Worm (Caenorhabditis elegans) whole organism, mixed stage, embryonic: ENCODE data around the gene chil-17.

Experiments
- elt-1 ChIP-seq: sonication (generic microtip); optimal IDR thresholded peaks from 2 replicates; lab custom pipeline; 2017; ENCODE audit warnings: missing genetic modification characterization, mild to moderate bottlenecking, missing compliant biosample characterization, antibody characterized with exemption, moderate library complexity, borderline replicate concordance; ENCODE audit not compliant: insufficient read depth
- elt-3 ChIP-seq: fragments of 150-350 bp; optimal IDR thresholded peaks from 2 replicates; lab custom pipeline; 2014; ENCODE audit warnings: missing biosample characterization, missing genetic modification characterization
- mls-2 ChIP-seq: sonication (generic microtip); optimal IDR thresholded peaks from 2 replicates; lab custom pipeline; 2016; ENCODE audit warnings: mild to moderate bottlenecking, missing genetic modification characterization, moderate library complexity, missing compliant biosample characterization
- nhr-12 ChIP-seq: fragments of 150-350 bp; optimal IDR thresholded peaks from 2 replicates; lab custom pipeline; 2014; ENCODE audit warnings: missing biosample characterization, missing genetic modification characterization
- nhr-237 ChIP-seq: fragments of 150-350 bp; optimal IDR thresholded peaks from 2 replicates; lab custom pipeline; 2014; ENCODE audit warnings: missing biosample characterization, missing genetic modification characterization
- nhr-28 ChIP-seq: fragments of 150-350 bp; optimal IDR thresholded peaks from 2 replicates; lab custom pipeline; 2014; ENCODE audit warnings: missing biosample characterization, missing genetic modification characterization
- nhr-76 ChIP-seq: sonication (generic microtip); optimal IDR thresholded peaks from 2 replicates; lab custom pipeline; 2017; ENCODE audit warnings: missing biosample characterization, missing genetic modification characterization
- snpc-4 ChIP-seq: fragments of 150-350 bp; optimal IDR thresholded peaks from 2 replicates; lab custom pipeline; 2014; ENCODE audit warnings: missing biosample characterization, missing genetic modification characterization
- tbx-8 ChIP-seq: fragments of 200-800 bp; sonication (Bioruptor generic); optimal IDR thresholded peaks from 2 replicates; lab custom pipeline; 2018; ENCODE audit warnings: mild to moderate bottlenecking, missing genetic modification characterization, moderate library complexity, missing compliant biosample characterization
- ztf-11 ChIP-seq: fragments of 150-350 bp; optimal IDR thresholded peaks from 2 replicates; lab custom pipeline; 2014; ENCODE audit warnings: missing biosample characterization, missing genetic modification characterization

ce11 chrII:9418843-9419532, 21.0 kb downstream of the chil-17 start:
- TF ChIP-seq snpc-4 (tag; lab: Kevin White, UChicago) (no peak), elt-3 (tag; lab: Kevin White, UChicago) (no peak), nhr-76 (tag; lab: Kevin White, UChicago) (no peak), mls-2 (tag; lab: Kevin White, UChicago) (no peak), nhr-28 (tag; lab: Kevin White, UChicago) (no peak), elt-1 (tag; lab: Kevin White, UChicago) (no peak), tbx-8 (GFP tag; lab: Kevin White, UChicago) (no peak), nhr-12 (tag; lab: Kevin White, UChicago) (no peak), nhr-237 (tag; lab: Kevin White, UChicago) (no peak), ztf-11 (tag; lab: Kevin White, UChicago) (no peak)
